Worm (Caenorhabditis elegans) whole organism, young adult: ENCODE measurements around the gene mab-23.

Source experiments
- B0336.3 ChIP-seq: fragments of 200-800 bp; sonication (Bioruptor generic); IDR thresholded peaks from 2 replicates; pipeline ENCODE4 v1.3.6; 2022; ENCODE audit warnings: missing genetic modification characterization, missing compliant biosample characterization
- C17E4.6 ChIP-seq: fragments of 200-800 bp; sonication (Bioruptor generic); IDR thresholded peaks from 2 replicates; pipeline ENCODE4 v1.3.6; 2022; ENCODE audit warnings: missing genetic modification reagents, missing genetic modification characterization, missing compliant biosample characterization
- D2030.7 ChIP-seq: fragments of 200-800 bp; sonication (Bioruptor generic); IDR thresholded peaks from 2 replicates; pipeline ENCODE4 v1.3.6; 2022; ENCODE audit warnings: missing genetic modification reagents, missing genetic modification characterization, missing compliant biosample characterization
- F23B12.7 ChIP-seq: sonication (generic microtip); optimal IDR thresholded peaks from 2 replicates; lab custom pipeline; 2017; ENCODE audit warnings: missing genetic modification characterization, mild to moderate bottlenecking, missing compliant biosample characterization, antibody characterized with exemption, moderate library complexity; ENCODE audit not compliant: insufficient read depth
- F37B4.10 ChIP-seq: fragments of 200-800 bp; sonication (Bioruptor generic); IDR thresholded peaks from 2 replicates; pipeline ENCODE4 v1.3.6; 2022; ENCODE audit warnings: missing genetic modification characterization, missing compliant biosample characterization
- F52B5.7 ChIP-seq: sonication (generic microtip); optimal IDR thresholded peaks from 2 replicates; lab custom pipeline; 2016; ENCODE audit warnings: mild to moderate bottlenecking, missing genetic modification characterization, missing compliant biosample characterization
- T07F8.4 ChIP-seq: sonication (generic microtip); optimal IDR thresholded peaks from 2 replicates; lab custom pipeline; 2016; ENCODE audit warnings: mild to moderate bottlenecking, missing genetic modification characterization, moderate library complexity, missing compliant biosample characterization
- Y67H2A.10 ChIP-seq: fragments of 200-800 bp; sonication (Bioruptor generic); conservative IDR thresholded peaks from 2 replicates; pipeline ENCODE4 v1.3.6; 2022; ENCODE audit warnings: missing genetic modification reagents, missing genetic modification characterization, missing compliant biosample characterization
- attf-5 ChIP-seq: fragments of 200-800 bp; sonication (Bioruptor generic); optimal IDR thresholded peaks from 2 replicates; lab custom pipeline; 2018; ENCODE audit warnings: mild to moderate bottlenecking, missing genetic modification characterization, missing compliant biosample characterization
- cebp-2 ChIP-seq: fragments of 200-800 bp; sonication (Bioruptor generic); IDR thresholded peaks from 2 replicates; pipeline ENCODE4 v1.3.6; 2022; ENCODE audit warnings: missing genetic modification characterization, missing compliant biosample characterization
- ceh-100 ChIP-seq: fragments of 200-800 bp; sonication (Bioruptor generic); IDR thresholded peaks from 2 replicates; pipeline ENCODE4 v1.3.6; 2022; ENCODE audit warnings: missing genetic modification reagents, missing genetic modification characterization, missing compliant biosample characterization
- ceh-58 ChIP-seq: fragments of 200-800 bp; sonication (Bioruptor generic); IDR thresholded peaks from 2 replicates; pipeline ENCODE4 v1.3.6; 2022; ENCODE audit warnings: missing genetic modification characterization, missing compliant biosample characterization
- ceh-91 ChIP-seq: fragments of 200-800 bp; sonication (Bioruptor generic); IDR thresholded peaks from 2 replicates; pipeline ENCODE4 v1.3.6; 2022; ENCODE audit warnings: missing genetic modification reagents, missing genetic modification characterization, missing compliant biosample characterization
- efl-1 ChIP-seq: fragments of 150-350 bp; optimal IDR thresholded peaks from 2 replicates; lab custom pipeline; 2014; ENCODE audit warnings: missing biosample characterization, missing genetic modification reagents, missing genetic modification characterization
- ekl-4 ChIP-seq: fragments of 200-800 bp; sonication (Bioruptor generic); IDR thresholded peaks from 2 replicates; pipeline ENCODE4 v1.3.6; 2022; ENCODE audit warnings: missing genetic modification reagents, missing genetic modification characterization, missing compliant biosample characterization
- gei-17 ChIP-seq: fragments of 200-800 bp; sonication (Bioruptor generic); optimal IDR thresholded peaks from 2 replicates; lab custom pipeline; 2018; ENCODE audit warnings: mild to moderate bottlenecking, missing genetic modification characterization, missing compliant biosample characterization
- him-1 ChIP-seq: sonication (generic microtip); optimal IDR thresholded peaks from 2 replicates; lab custom pipeline; 2016; ENCODE audit warnings: missing genotype, missing genetic modification reagents, missing genetic modification characterization, missing compliant biosample characterization
- hlh-12 ChIP-seq: sonication (generic microtip); optimal IDR thresholded peaks from 2 replicates; lab custom pipeline; 2016; ENCODE audit warnings: missing genetic modification characterization, missing compliant biosample characterization
- hrde-1 ChIP-seq: sonication (generic microtip); optimal IDR thresholded peaks from 2 replicates; lab custom pipeline; 2016; ENCODE audit warnings: missing genetic modification characterization, mild to moderate bottlenecking, missing compliant biosample characterization, moderate library complexity, missing genotype, missing genetic modification reagents, borderline replicate concordance
- hsf-1 ChIP-seq: fragments of 200-800 bp; sonication (Bioruptor generic); IDR thresholded peaks from 2 replicates; pipeline ENCODE4 v1.3.6; 2022; ENCODE audit warnings: missing genetic modification reagents, missing genetic modification characterization, missing compliant biosample characterization
- let-526 ChIP-seq: fragments of 200-800 bp; sonication (Bioruptor generic); IDR thresholded peaks from 2 replicates; pipeline ENCODE4 v1.3.6; 2022; ENCODE audit warnings: missing genetic modification reagents, missing genetic modification characterization, missing compliant biosample characterization
- lin-26 ChIP-seq: fragments of 200-800 bp; sonication (Bioruptor generic); IDR thresholded peaks from 2 replicates; pipeline ENCODE4 v1.3.6; 2022; ENCODE audit warnings: missing genetic modification reagents, missing genetic modification characterization, missing compliant biosample characterization
- lin-54 ChIP-seq: fragments of 200-800 bp; sonication (Bioruptor generic); optimal IDR thresholded peaks from 2 replicates; lab custom pipeline; 2018; ENCODE audit warnings: mild to moderate bottlenecking, missing genetic modification characterization, missing compliant biosample characterization
- lsl-1 ChIP-seq: fragments of 200-800 bp; sonication (Bioruptor generic); optimal IDR thresholded peaks from 2 replicates; lab custom pipeline; 2018; ENCODE audit warnings: mild to moderate bottlenecking, missing genetic modification characterization, moderate library complexity, missing compliant biosample characterization
- madf-10 ChIP-seq: sonication (generic microtip); optimal IDR thresholded peaks from 2 replicates; lab custom pipeline; 2016; ENCODE audit warnings: mild to moderate bottlenecking, missing genetic modification characterization, missing compliant biosample characterization
- madf-3 ChIP-seq: fragments of 200-800 bp; sonication (Bioruptor generic); IDR thresholded peaks from 2 replicates; pipeline ENCODE4 v1.3.6; 2022; ENCODE audit warnings: missing genetic modification reagents, missing genetic modification characterization, missing compliant biosample characterization
- madf-6 ChIP-seq: fragments of 200-800 bp; sonication (Bioruptor generic); IDR thresholded peaks from 2 replicates; pipeline ENCODE4 v1.3.6; 2022; ENCODE audit warnings: missing genetic modification reagents, missing genetic modification characterization, missing compliant biosample characterization
- mcd-1 ChIP-seq: fragments of 200-800 bp; sonication (Bioruptor generic); IDR thresholded peaks from 2 replicates; pipeline ENCODE4 v1.3.6; 2022; ENCODE audit warnings: missing genetic modification reagents, missing genetic modification characterization, missing compliant biosample characterization
- mel-28 ChIP-seq: sonication (generic microtip); optimal IDR thresholded peaks from 2 replicates; lab custom pipeline; 2016; ENCODE audit warnings: borderline replicate concordance, mild to moderate bottlenecking, missing genetic modification characterization, missing compliant biosample characterization
- mes-4 ChIP-seq: sonication (generic microtip); optimal IDR thresholded peaks from 2 replicates; lab custom pipeline; 2016; ENCODE audit warnings: missing genotype, missing genetic modification characterization, missing compliant biosample characterization
- mxl-1 ChIP-seq: sonication (generic microtip); optimal IDR thresholded peaks from 2 replicates; lab custom pipeline; 2016; ENCODE audit warnings: missing genetic modification characterization, missing compliant biosample characterization
- nfyb-1 ChIP-seq: fragments of 200-800 bp; sonication (Bioruptor generic); IDR thresholded peaks from 2 replicates; pipeline ENCODE4 v1.3.6; 2022; ENCODE audit warnings: missing genetic modification reagents, missing genetic modification characterization, missing compliant biosample characterization
- nhr-120 ChIP-seq: fragments of 200-800 bp; sonication (Bioruptor generic); IDR thresholded peaks from 2 replicates; pipeline ENCODE4 v1.3.6; 2022; ENCODE audit warnings: missing genetic modification characterization, missing compliant biosample characterization
- nhr-90 ChIP-seq: sonication (generic microtip); optimal IDR thresholded peaks from 2 replicates; lab custom pipeline; 2016; ENCODE audit warnings: missing genotype, mild to moderate bottlenecking, missing genetic modification characterization, missing compliant biosample characterization
- pha-4 ChIP-seq: fragments of 150-350 bp; sonication (generic microtip); optimal IDR thresholded peaks from 2 replicates; lab custom pipeline; 2014; ENCODE audit warnings: missing biosample characterization, missing genetic modification reagents, missing genetic modification characterization
- rec-8 ChIP-seq, 2 experiments: sonication (generic microtip); optimal IDR thresholded peaks; 2 replicates each; lab custom pipeline; 2016; ENCODE audit warnings: mild to moderate bottlenecking in 2 of 2, missing genetic modification characterization in 2 of 2, missing genetic modification reagents in 2 of 2, missing genotype in 2 of 2, missing biosample characterization in 1 of 2, missing compliant biosample characterization in 1 of 2, moderate library complexity in 1 of 2
- rpc-1 ChIP-seq, 2 experiments: fragments of 150-350 bp in 1 of 2; sonication (generic microtip) in 1 of 2; optimal IDR thresholded peaks; 2 replicates each; lab custom pipeline; 2014 to 2018; ENCODE audit warnings: missing biosample characterization in 1 of 2, missing genetic modification characterization in 1 of 2, missing genetic modification reagents in 1 of 2, missing genotype in 1 of 2
- sdz-38 ChIP-seq: sonication (generic microtip); optimal IDR thresholded peaks from 2 replicates; lab custom pipeline; 2016; ENCODE audit warnings: missing genotype, missing genetic modification characterization, missing compliant biosample characterization
- snpc-1.1 ChIP-seq: sonication (generic microtip); optimal IDR thresholded peaks from 2 replicates; lab custom pipeline; 2017; ENCODE audit warnings: missing genetic modification characterization, mild to moderate bottlenecking, missing compliant biosample characterization, antibody characterized with exemption, moderate library complexity, missing genotype, missing genetic modification reagents; ENCODE audit not compliant: insufficient read depth
- sptf-2 ChIP-seq: fragments of 200-800 bp; sonication (Bioruptor generic); optimal IDR thresholded peaks from 2 replicates; lab custom pipeline; 2018; ENCODE audit warnings: mild to moderate bottlenecking, missing genetic modification characterization, missing compliant biosample characterization
- tbp1 ChIP-seq: fragments of 200-800 bp; sonication (Bioruptor generic); optimal IDR thresholded peaks from 2 replicates; lab custom pipeline; 2018; ENCODE audit warnings: mild to moderate bottlenecking, missing genetic modification characterization, missing compliant biosample characterization
- xnd-1 ChIP-seq: sonication (generic microtip); optimal IDR thresholded peaks from 2 replicates; lab custom pipeline; 2016; ENCODE audit warnings: missing genotype, missing genetic modification reagents, missing genetic modification characterization, missing compliant biosample characterization
- ztf-25 ChIP-seq: fragments of 200-800 bp; sonication (Bioruptor generic); IDR thresholded peaks from 2 replicates; pipeline ENCODE4 v1.3.6; 2022; ENCODE audit warnings: missing genetic modification reagents, missing genetic modification characterization, missing compliant biosample characterization

Gene mab-23

ce11 chrV:10656958-10657357 is 24.1 kb downstream of the mab-23 start, which contains the start of gene ugt-34:
Gene ugt-34 (minus strand): TSS chrV:10656978.
- no peak for TF ChIP-seq ceh-58 (GFP tag; lab: Robert Waterston, UW)
- TF ChIP-seq pha-4 (tag; lab: Kevin White, UChicago), result no peak
- no peak for TF ChIP-seq T07F8.4 (tag; lab: Kevin White, UChicago)
- TF ChIP-seq hlh-12, result no peak

- 0 out of 2 replicates have a peak, but pooled peaks have one; percentile 14 for TF ChIP-seq cebp-2
- no peak for TF ChIP-seq nhr-90
- TF ChIP-seq snpc-1.1 (tag; lab: Kevin White, UChicago), result no peak
- no peak for TF ChIP-seq nhr-120
- no peak for TF ChIP-seq mcd-1 (GFP tag; lab: Robert Waterston, UW)
- no peak for TF ChIP-seq ekl-4
- TF ChIP-seq, all 124 proteins: peak for 1
These were observed 25.1 kb downstream of the mab-23 start, which contains the start of gene tut-2 for ce11 chrV:10657959-10658358. Gene tut-2 (plus strand): TSS chrV:10658235.

- TF ChIP-seq lin-26 (GFP tag; lab: Robert Waterston, UW) (peak; percentile 27; the same call in 1 of the 2 replicates), madf-6 (GFP tag; lab: Robert Waterston, UW) (peak; percentile 58), xnd-1 (no peak), madf-3 (no peak), hsf-1 (GFP tag; lab: Robert Waterston, UW) (0 out of 2 replicates have a peak, but pooled peaks have one; percentile 43), gei-17 (no peak), T07F8.4 (tag; lab: Kevin White, UChicago) (no peak), mxl-1 (tag; lab: Kevin White, UChicago) (peak; percentile 10), hrde-1 (tag; lab: Kevin White, UChicago) (peak; percentile 59), D2030.7 (0 out of 2 replicates have a peak, but pooled peaks have one; percentile 12), ceh-100 (GFP tag; lab: Robert Waterston, UW) (no peak), B0336.3 (GFP tag; lab: Robert Waterston, UW) (peak; percentile 29; the same call in 1 of the 2 replicates), let-526 (GFP tag; lab: Robert Waterston, UW) (no peak), C17E4.6 (GFP tag; lab: Robert Waterston, UW) (0 out of 2 replicates have a peak, but pooled peaks have one; percentile 43), lin-54 (GFP tag; lab: Kevin White, UChicago) (peak; percentile 16), mcd-1 (GFP tag; lab: Robert Waterston, UW) (no peak), him-1 (tag; lab: Kevin White, UChicago) (peak; percentile 5), madf-10 (tag; lab: Kevin White, UChicago) (no peak), mel-28 (tag; lab: Kevin White, UChicago) (no peak), tbp1 (GFP tag; lab: Kevin White, UChicago) (no peak)
These were observed 26.5 kb downstream of the mab-23 start for ce11 chrV:10659343-10659742.

ce11 chrV:10661417-10661945 is 28.6 kb downstream of the mab-23 start, which contains the start of gene sqv-4:
Gene sqv-4 (minus strand): TSS chrV:10661467.
- TF ChIP-seq lin-54 (GFP tag; lab: Kevin White, UChicago) (peak; percentile 77), ceh-58 (GFP tag; lab: Robert Waterston, UW) (no peak), nfyb-1 (GFP tag; lab: Robert Waterston, UW) (0 out of 2 replicates have a peak, but pooled peaks have one; percentile 29), ceh-91 (GFP tag; lab: Robert Waterston, UW) (peak; percentile 47; the same call in 1 of the 2 replicates), attf-5 (GFP tag; lab: Kevin White, UChicago) (peak; percentile 64), sdz-38 (tag; lab: Kevin White, UChicago) (no peak), Y67H2A.10 (GFP tag; lab: Robert Waterston, UW) (no peak), rpc-1 (optimal IDR thresholded peaks at IDR 0.05; lab: Kevin White, UChicago) (no peak), rpc-1 (tag; optimal IDR thresholded peaks at IDR 0.05; lab: Kevin White, UChicago) (no peak), rec-8 (tag; optimal IDR thresholded peaks at IDR 0.05; lab: Kevin White, UChicago) (no peak), F23B12.7 (tag; lab: Kevin White, UChicago) (no peak), lsl-1 (GFP tag; lab: Kevin White, UChicago) (peak; percentile 51), ztf-25 (GFP tag; lab: Robert Waterston, UW) (no peak), F37B4.10 (GFP tag; lab: Robert Waterston, UW) (no peak), F52B5.7 (tag; lab: Kevin White, UChicago) (no peak), mes-4 (no peak), sptf-2 (GFP tag; lab: Kevin White, UChicago) (no peak), xnd-1 (peak; percentile 66), efl-1 (peak; percentile 51), madf-6 (GFP tag; lab: Robert Waterston, UW) (peak; percentile 76)
